Worm (Caenorhabditis elegans) whole organism, L4/young adult: ENCODE results near the gene col-85.

Experiments used
- W03F9.2 ChIP-seq: fragments of 150-350 bp; optimal IDR thresholded peaks from 2 replicates; lab custom pipeline; 2014; ENCODE audit warnings: missing biosample characterization, missing genetic modification characterization
- dao-5 ChIP-seq: sonication (generic microtip); optimal IDR thresholded peaks from 2 replicates; lab custom pipeline; 2016; ENCODE audit warnings: missing genotype, missing genetic modification characterization, moderate library complexity, missing compliant biosample characterization

DNA sequence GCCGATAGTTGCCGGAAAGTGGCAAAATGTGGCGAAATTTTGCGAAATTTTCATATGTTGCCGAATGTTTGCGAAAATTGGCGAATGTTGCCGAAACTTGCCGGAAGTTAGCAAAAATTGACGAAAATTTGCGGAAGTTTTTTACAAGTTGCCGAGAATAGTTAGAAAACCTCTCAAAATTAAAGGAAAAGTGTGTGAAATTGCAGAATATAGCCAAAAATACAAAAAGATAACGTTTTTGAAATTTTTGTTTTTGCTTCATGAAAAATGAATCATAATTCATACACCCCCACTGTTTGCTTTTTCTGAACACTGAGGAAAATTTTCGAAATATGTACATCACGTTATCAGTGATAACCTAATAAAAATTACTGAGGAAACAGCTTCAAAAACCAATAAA, 13.2 kb downstream of the col-85 start:
- no peak for TF ChIP-seq W03F9.2
- TF ChIP-seq dao-5 (tag; lab: Kevin White, UChicago): no peak
